Fruit fly (Drosophila melanogaster) whole organism, embryonic: ENCODE data around the gene CG1463.
A peak's percentile ranks its signal among the peaks of the same experiment; 100 is the strongest.

ENCODE experiments used
- Aef1 ChIP-seq: fragments of 200-800 bp; sonication (Bioruptor generic); IDR thresholded peaks from 3 replicates; pipeline ENCODE4 v1.3.6; 2022; ENCODE audit warnings: missing biosample characterization, missing genetic modification characterization
- B-H1 ChIP-seq: fragments of 200-800 bp; sonication (Bioruptor generic); IDR thresholded peaks from 3 replicates; pipeline ENCODE4 v1.3.6; 2022; ENCODE audit warnings: missing biosample characterization, missing genetic modification characterization
- CG10654 ChIP-seq: fragments of 200-800 bp; sonication (Bioruptor generic); optimal IDR thresholded peaks from 2 replicates; lab custom pipeline; 2016; ENCODE audit warnings: missing biosample characterization, missing genetic modification characterization
- CG10959 ChIP-seq: fragments of 200-800 bp; sonication (Bioruptor generic); IDR thresholded peaks from 2 replicates; pipeline ENCODE4 v1.3.6; 2022; ENCODE audit warnings: missing biosample characterization, missing genetic modification characterization
- CG11504 ChIP-seq: fragments of 200-800 bp; sonication (Bioruptor generic); optimal IDR thresholded peaks from 3 replicates; lab custom pipeline; 2019; ENCODE audit warnings: missing biosample characterization, mild to moderate bottlenecking, missing genetic modification characterization, moderate library complexity
- CG12219 ChIP-seq: fragments of 200-800 bp; sonication (Bioruptor generic); optimal IDR thresholded peaks from 3 replicates; lab custom pipeline; 2018; ENCODE audit warnings: missing biosample characterization, mild to moderate bottlenecking, missing genetic modification characterization
- CG1233 ChIP-seq: fragments of 200-800 bp; sonication (Bioruptor generic); optimal IDR thresholded peaks from 4 replicates; lab custom pipeline; 2018; ENCODE audit warnings: missing biosample characterization, mild to moderate bottlenecking, missing genetic modification characterization
- CG12942 ChIP-seq: fragments of 200-800 bp; sonication (Bioruptor generic); optimal IDR thresholded peaks from 3 replicates; lab custom pipeline; 2016; ENCODE audit warnings: missing biosample characterization, missing genetic modification characterization
- CG14050 ChIP-seq: fragments of 200-800 bp; sonication (Bioruptor generic); IDR thresholded peaks from 3 replicates; pipeline ENCODE4 v1.3.6; 2022; ENCODE audit warnings: missing biosample characterization, missing genetic modification characterization
- CG15269 ChIP-seq: fragments of 200-800 bp; sonication (Bioruptor generic); optimal IDR thresholded peaks from 2 replicates; lab custom pipeline; 2018; ENCODE audit warnings: missing biosample characterization, mild to moderate bottlenecking, missing genetic modification characterization, moderate library complexity
- CG16863 ChIP-seq: fragments of 200-800 bp; sonication (Bioruptor generic); optimal IDR thresholded peaks from 3 replicates; lab custom pipeline; 2016; ENCODE audit warnings: missing biosample characterization, missing genetic modification characterization
- CG17612 ChIP-seq: fragments of 200-800 bp; sonication (Bioruptor generic); IDR thresholded peaks from 2 replicates; pipeline ENCODE4 v1.3.6; 2022; ENCODE audit warnings: missing biosample characterization, missing genetic modification characterization
- CG1792 ChIP-seq: fragments of 200-800 bp; sonication (Bioruptor generic); optimal IDR thresholded peaks from 2 replicates; lab custom pipeline; 2016; ENCODE audit warnings: missing biosample characterization, missing genetic modification characterization
- CG1832 ChIP-seq: fragments of 200-800 bp; sonication (Bioruptor generic); optimal IDR thresholded peaks from 2 replicates; lab custom pipeline; 2017; ENCODE audit warnings: missing biosample characterization, mild to moderate bottlenecking, missing genetic modification characterization, inconsistent platforms
- CG31224 ChIP-seq: fragments of 200-800 bp; sonication (Bioruptor generic); IDR thresholded peaks from 2 replicates; pipeline ENCODE4 v1.3.6; 2022; ENCODE audit warnings: missing biosample characterization, missing genetic modification characterization
- CG34376 ChIP-seq: fragments of 200-800 bp; sonication (Bioruptor generic); optimal IDR thresholded peaks from 2 replicates; lab custom pipeline; 2018; ENCODE audit warnings: missing biosample characterization, mild to moderate bottlenecking, missing genetic modification characterization
- CG5180 ChIP-seq: fragments of 200-800 bp; sonication (Bioruptor generic); optimal IDR thresholded peaks from 3 replicates; lab custom pipeline; 2017; ENCODE audit warnings: missing biosample characterization, missing genetic modification characterization, mild to moderate bottlenecking, moderate library complexity, missing genetic modification reagents
- CG6272 ChIP-seq: fragments of 200-800 bp; sonication (Bioruptor generic); IDR thresholded peaks from 2 replicates; pipeline ENCODE4 v1.3.6; 2022; ENCODE audit warnings: missing biosample characterization, missing genetic modification characterization
- CG6791 ChIP-seq: fragments of 200-800 bp; sonication (Bioruptor generic); IDR thresholded peaks from 3 replicates; pipeline ENCODE4 v1.3.6; 2022; ENCODE audit warnings: missing biosample characterization, missing genetic modification characterization; ENCODE audit not compliant: partially characterized antibody
- CG6854 ChIP-seq: fragments of 200-800 bp; sonication (Bioruptor generic); optimal IDR thresholded peaks from 3 replicates; lab custom pipeline; 2017; ENCODE audit warnings: missing biosample characterization, mild to moderate bottlenecking, missing genetic modification characterization
- CG7372 ChIP-seq: fragments of 200-800 bp; sonication (Bioruptor generic); IDR thresholded peaks from 2 replicates; pipeline ENCODE4 v1.3.6; 2022; ENCODE audit warnings: missing biosample characterization, missing genetic modification characterization
- CG8944 ChIP-seq: fragments of 200-800 bp; sonication (Bioruptor generic); optimal IDR thresholded peaks from 3 replicates; lab custom pipeline; 2016; ENCODE audit warnings: missing biosample characterization, missing genetic modification characterization
- CG9932 ChIP-seq: fragments of 200-800 bp; sonication (Bioruptor generic); IDR thresholded peaks from 2 replicates; pipeline ENCODE4 v1.3.6; 2022; ENCODE audit warnings: missing biosample characterization, missing genetic modification characterization
- CTCF ChIP-seq: fragments of 200-800 bp; sonication (Bioruptor generic); optimal IDR thresholded peaks from 2 replicates; lab custom pipeline; 2017; ENCODE audit warnings: missing biosample characterization, mild to moderate bottlenecking, missing genetic modification characterization, moderate library complexity
- D ChIP-seq, 2 experiments: fragments of 200-800 bp in 1 of 2; fragments of >200 bp in 1 of 2; sonication (Bioruptor generic) in 1 of 2; optimal IDR thresholded peaks; 2 replicates in 1 of 2; 3 replicates in 1 of 2; lab custom pipeline; 2017; ENCODE audit warnings: mild to moderate bottlenecking in 1 of 2, missing biosample characterization in 1 of 2, missing genetic modification characterization in 1 of 2, missing genetic modification reagents in 1 of 2
- D19A ChIP-seq: fragments of 200-800 bp; optimal IDR thresholded peaks from 3 replicates; lab custom pipeline; 2019; ENCODE audit warnings: missing biosample characterization, mild to moderate bottlenecking, missing genetic modification characterization, moderate library complexity
- Dip2 ChIP-seq: fragments of 200-800 bp; sonication (Bioruptor generic); IDR thresholded peaks from 2 replicates; pipeline ENCODE4 v1.3.6; 2022; ENCODE audit warnings: missing biosample characterization, missing genetic modification characterization
- Dll ChIP-seq: fragments of 200-800 bp; sonication (Bioruptor generic); IDR thresholded peaks from 4 replicates; pipeline ENCODE4 v1.3.6; 2022; ENCODE audit warnings: missing biosample characterization, missing genetic modification characterization; ENCODE audit not compliant: partially characterized antibody
- HmgZ ChIP-seq: fragments of 200-800 bp; sonication (Bioruptor generic); optimal IDR thresholded peaks from 2 replicates; lab custom pipeline; 2018; ENCODE audit warnings: missing biosample characterization, mild to moderate bottlenecking, missing genetic modification characterization
- MTF-1 ChIP-seq: fragments of 200-800 bp; sonication (Bioruptor generic); optimal IDR thresholded peaks from 2 replicates; lab custom pipeline; 2018; ENCODE audit warnings: missing biosample characterization, mild to moderate bottlenecking, missing genetic modification characterization, borderline replicate concordance
- Mad ChIP-seq: fragments of 200-800 bp; sonication (Bioruptor generic); optimal IDR thresholded peaks from 2 replicates; lab custom pipeline; 2016; ENCODE audit warnings: missing biosample characterization, missing genetic modification characterization
- Nf-YC ChIP-seq: fragments of 200-800 bp; optimal IDR thresholded peaks from 3 replicates; lab custom pipeline; 2019; ENCODE audit warnings: missing biosample characterization, mild to moderate bottlenecking, missing genetic modification characterization, moderate library complexity
- Oaz ChIP-seq: fragments of 200-800 bp; sonication (Bioruptor generic); IDR thresholded peaks from 2 replicates; pipeline ENCODE4 v1.3.6; 2022; ENCODE audit warnings: missing biosample characterization, missing genetic modification characterization
- TFAM ChIP-seq: fragments of 200-800 bp; sonication (Bioruptor generic); optimal IDR thresholded peaks from 2 replicates; lab custom pipeline; 2017; ENCODE audit warnings: missing biosample characterization, missing genetic modification characterization, inconsistent platforms
- Usf ChIP-seq: fragments of 200-800 bp; sonication (Bioruptor generic); optimal IDR thresholded peaks from 2 replicates; lab custom pipeline; 2017; ENCODE audit warnings: missing genotype, missing biosample characterization, missing genetic modification characterization
- da ChIP-seq: fragments of 200-800 bp; sonication (Bioruptor generic); optimal IDR thresholded peaks from 2 replicates; lab custom pipeline; 2016; ENCODE audit warnings: missing biosample characterization, missing genetic modification characterization
- eve ChIP-seq, 2 experiments: fragments of >200 bp; optimal IDR thresholded peaks; 2 replicates each; lab custom pipeline; 2017; ENCODE audit warnings: missing biosample characterization in 2 of 2, missing genetic modification characterization in 2 of 2
- kni ChIP-seq: fragments of 200-800 bp; sonication (Bioruptor generic); optimal IDR thresholded peaks from 3 replicates; lab custom pipeline; 2017; ENCODE audit warnings: mild to moderate bottlenecking, missing biosample characterization, missing genetic modification reagents, missing genetic modification characterization
- lola ChIP-seq, 3 experiments: fragments of >200 bp in 2 of 3; fragments of 200-800 bp in 1 of 3; sonication (Bioruptor generic) in 1 of 3; optimal IDR thresholded peaks; 2 replicates each; lab custom pipeline; 2017 to 2019; ENCODE audit warnings: missing biosample characterization in 3 of 3, missing genetic modification characterization in 3 of 3, mild to moderate bottlenecking in 1 of 3, moderate library complexity in 1 of 3
- mld ChIP-seq: fragments of 200-800 bp; sonication (Bioruptor generic); IDR thresholded peaks from 3 replicates; pipeline ENCODE4 v1.3.6; 2022; ENCODE audit warnings: missing biosample characterization, missing genetic modification characterization; ENCODE audit not compliant: partially characterized antibody
- nom ChIP-seq: fragments of 200-800 bp; sonication (Bioruptor generic); optimal IDR thresholded peaks from 2 replicates; lab custom pipeline; 2017; ENCODE audit warnings: missing biosample characterization, missing genetic modification characterization, mild to moderate bottlenecking, moderate library complexity, missing genetic modification reagents
- onecut ChIP-seq: fragments of 200-800 bp; sonication (Bioruptor generic); IDR thresholded peaks from 2 replicates; pipeline ENCODE4 v1.3.6; 2022; ENCODE audit warnings: missing biosample characterization, missing genetic modification characterization
- prd ChIP-seq, 3 experiments: fragments of >200 bp in 2 of 3; fragments of 200-800 bp in 1 of 3; sonication (Bioruptor generic) in 1 of 3; optimal IDR thresholded peaks in 2 of 3; IDR thresholded peaks in 1 of 3; 2 replicates in 2 of 3; 3 replicates in 1 of 3; pipeline versions ENCODE4 v1.3.6 to Lab custom; 2017 to 2022; ENCODE audit warnings: missing biosample characterization in 1 of 3, missing genetic modification characterization in 1 of 3
- psq ChIP-seq: fragments of 200-800 bp; sonication (Bioruptor generic); optimal IDR thresholded peaks from 2 replicates; lab custom pipeline; 2017; ENCODE audit warnings: missing biosample characterization, missing genetic modification characterization
- sens-2 ChIP-seq: fragments of 200-800 bp; sonication (Bioruptor generic); IDR thresholded peaks from 2 replicates; pipeline ENCODE4 v1.3.6; 2022; ENCODE audit warnings: missing biosample characterization, missing genetic modification characterization
- tgo ChIP-seq: fragments of 200-800 bp; sonication (Bioruptor generic); IDR thresholded peaks from 3 replicates; pipeline ENCODE4 v1.3.6; 2022; ENCODE audit warnings: missing biosample characterization, missing genetic modification characterization
- usp ChIP-seq: fragments of >200 bp; optimal IDR thresholded peaks from 2 replicates; lab custom pipeline; 2017; ENCODE audit warnings: missing biosample characterization, missing genetic modification characterization
- zen2 ChIP-seq: fragments of 200-800 bp; sonication (Bioruptor generic); IDR thresholded peaks from 3 replicates; pipeline ENCODE4 v1.3.6; 2022; ENCODE audit warnings: missing biosample characterization, missing genetic modification characterization; ENCODE audit not compliant: partially characterized antibody
- zfh2 ChIP-seq: fragments of 200-800 bp; sonication (Bioruptor generic); optimal IDR thresholded peaks from 2 replicates; lab custom pipeline; 2016; ENCODE audit warnings: missing biosample characterization, missing genetic modification characterization

Gene CG1463

dm6 chrX:12595610-12596336, 15.7 kb downstream of the CG1463 start, which contains the start of the genes CG1824 and Sec16 (continued):
- no peak; the same call in 2 of the 3 replicates for TF ChIP-seq CG6791
- no peak for TF ChIP-seq CG10959 (GFP tag; lab: Robert Waterston, UW)
- TF ChIP-seq CG12219: no peak
- peak; percentile 18 for TF ChIP-seq CG10654 (GFP tag; lab: Kevin White, UChicago)
- no peak for TF ChIP-seq MTF-1 (GFP tag; lab: Kevin White, UChicago)
- no peak for TF ChIP-seq sens-2 (GFP tag; lab: Robert Waterston, UW)
- peak; percentile 34 for TF ChIP-seq CG12942 (GFP tag; lab: Kevin White, UChicago)
- TF ChIP-seq Mad (GFP tag; lab: Kevin White, UChicago): no peak
- TF ChIP-seq TFAM (GFP tag; lab: Kevin White, UChicago): no peak
- TF ChIP-seq B-H1 (GFP tag; lab: Robert Waterston, UW): no peak
- TF ChIP-seq CG14050 (GFP tag; lab: Robert Waterston, UW): no peak
- TF ChIP-seq kni (GFP tag; lab: Kevin White, UChicago): no peak
- no peak for TF ChIP-seq Oaz (GFP tag; lab: Robert Waterston, UW)
- TF ChIP-seq onecut (GFP tag; lab: Robert Waterston, UW): no peak
- no peak for TF ChIP-seq CG17612 (GFP tag; lab: Robert Waterston, UW)
- no peak for TF ChIP-seq HmgZ (tag; lab: Kevin White, UChicago)
- TF ChIP-seq Usf (GFP tag; lab: Kevin White, UChicago): no peak
- TF ChIP-seq zen2 (GFP tag; lab: Robert Waterston, UW): no peak; the same call in 2 of the 3 replicates
- TF ChIP-seq da (GFP tag; lab: Kevin White, UChicago): no peak
- no peak for TF ChIP-seq Dip2 (GFP tag; lab: Robert Waterston, UW)
- no peak for TF ChIP-seq CG6854
- no peak for TF ChIP-seq CG1792 (GFP tag; lab: Kevin White, UChicago)
- TF ChIP-seq D19A (tag; lab: Kevin White, UChicago): peak; percentile 26
- TF ChIP-seq CG9932 (GFP tag; lab: Robert Waterston, UW): peak; percentile 58
- TF ChIP-seq usp (GFP tag; lab: Kevin White, UChicago): no peak
- no peak for TF ChIP-seq D (optimal IDR thresholded peaks at IDR 0.05; lab: Kevin White, UChicago)
- TF ChIP-seq D (GFP tag; optimal IDR thresholded peaks at IDR 0.05; lab: Kevin White, UChicago): no peak
- TF ChIP-seq mld (GFP tag; lab: Robert Waterston, UW): no peak
- TF ChIP-seq nom (GFP tag; lab: Kevin White, UChicago): no peak
- TF ChIP-seq psq (GFP tag; lab: Kevin White, UChicago): no peak
- no peak for TF ChIP-seq eve (GFP tag; optimal IDR thresholded peaks at IDR 0.05; lab: Kevin White, UChicago)
- TF ChIP-seq tgo: no peak; the same call in 2 of the 3 replicates
- TF ChIP-seq Dll (GFP tag; lab: Robert Waterston, UW): peak; percentile 55; the same call in 2 of the 4 replicates
- peak; percentile 66 for TF ChIP-seq Nf-YC (tag; lab: Kevin White, UChicago)
- TF ChIP-seq CG8944 (GFP tag; lab: Kevin White, UChicago): no peak
- no peak for TF ChIP-seq CG16863 (GFP tag; lab: Kevin White, UChicago)
- TF ChIP-seq CG31224: no peak
- no peak for TF ChIP-seq prd (optimal IDR thresholded peaks at IDR 0.05; lab: Kevin White, UChicago)
- TF ChIP-seq prd (GFP tag; IDR thresholded peaks at IDR 0.05; lab: Robert Waterston, UW): peak; percentile 35; the same call in 1 of the 3 replicates
- peak; percentile 47 for TF ChIP-seq zfh2 (GFP tag; lab: Kevin White, UChicago)
- TF ChIP-seq CG7372 (GFP tag; lab: Robert Waterston, UW): no peak
- no peak for TF ChIP-seq CG6272 (GFP tag; lab: Robert Waterston, UW)
- TF ChIP-seq CG1233: no peak
- no peak for TF ChIP-seq Aef1 (GFP tag; lab: Robert Waterston, UW)
- no peak for TF ChIP-seq CG5180 (GFP tag; lab: Kevin White, UChicago)
- TF ChIP-seq lola (GFP tag; optimal IDR thresholded peaks at IDR 0.05; lab: Kevin White, UChicago): peak in 1 of 3 experiments; percentile 65
- no peak for TF ChIP-seq CG11504 (tag; lab: Kevin White, UChicago)
- TF ChIP-seq CTCF (GFP tag; lab: Kevin White, UChicago): no peak
- no peak for TF ChIP-seq CG34376 (GFP tag; lab: Kevin White, UChicago)
- no peak for TF ChIP-seq CG1832 (GFP tag; lab: Kevin White, UChicago)
- no peak for TF ChIP-seq CG15269 (tag; lab: Kevin White, UChicago)
